Worm (Caenorhabditis elegans): Measurements from ENCODE around the gene apm-3.

ce11 chrX:945669-946068 lies 9.1 kb upstream of the apm-3 start:
- TF ChIP-seq tra-4 (tag; optimal IDR thresholded peaks at IDR 0.05), result no peak
- TF ChIP-seq tbx-11 (GFP tag; IDR thresholded peaks at IDR 0.05), result no peak
- TF ChIP-seq flt-1 (GFP tag; IDR thresholded peaks at IDR 0.05), result no peak
- TF ChIP-seq hnd-1 (tag; optimal IDR thresholded peaks at IDR 0.05), result no peak
- TF ChIP-seq F13C5.2 (tag; optimal IDR thresholded peaks at IDR 0.05), result no peak
- TF ChIP-seq ama-1 (optimal IDR thresholded peaks at IDR 0.05), result no peak
- TF ChIP-seq scrt-1 (GFP tag; IDR thresholded peaks at IDR 0.05), result no peak
- TF ChIP-seq pes-1 (GFP tag; IDR thresholded peaks at IDR 0.05), result no peak
- TF ChIP-seq hmg-4 (GFP tag; optimal IDR thresholded peaks at IDR 0.05), result no peak
- TF ChIP-seq ceh-13 (GFP tag; optimal IDR thresholded peaks at IDR 0.05), result no peak
- no peak for TF ChIP-seq hmbx-1 (tag; optimal IDR thresholded peaks at IDR 0.05)
- no peak for TF ChIP-seq sea-1 (GFP tag; conservative IDR thresholded peaks at IDR 0.05)

Measured in whole organism, early embryonic.